Fruit fly (Drosophila melanogaster) whole organism, prepupa: ENCODE data around the gene stv.
A peak's percentile ranks its signal among the peaks of the same experiment; 100 is the strongest.

Source experiments
- Blimp-1 ChIP-seq: fragments of 200-800 bp; sonication (Bioruptor generic); optimal IDR thresholded peaks from 3 replicates; lab custom pipeline; 2017; ENCODE audit warnings: missing biosample characterization, missing genetic modification characterization, mild to moderate bottlenecking, moderate library complexity, missing genetic modification reagents
- CG11294 ChIP-seq: fragments of 200-800 bp; sonication (Bioruptor generic); IDR thresholded peaks from 2 replicates; pipeline ENCODE4 v1.3.6; 2022; ENCODE audit warnings: missing biosample characterization, missing genetic modification characterization
- CG11762 ChIP-seq: fragments of 200-800 bp; sonication (Bioruptor generic); optimal IDR thresholded peaks from 3 replicates; lab custom pipeline; 2016; ENCODE audit warnings: missing biosample characterization, missing genetic modification characterization; ENCODE audit not compliant: insufficient read depth
- CG11902 ChIP-seq: fragments of 200-800 bp; sonication (Bioruptor generic); optimal IDR thresholded peaks from 3 replicates; lab custom pipeline; 2016; ENCODE audit warnings: missing biosample characterization, missing genetic modification characterization
- CG15336 ChIP-seq: fragments of 200-800 bp; sonication (Bioruptor generic); IDR thresholded peaks from 2 replicates; pipeline ENCODE4 v1.3.6; 2022; ENCODE audit warnings: missing biosample characterization, missing genetic modification characterization
- CG1621 ChIP-seq: fragments of 200-800 bp; sonication (Bioruptor generic); optimal IDR thresholded peaks from 3 replicates; lab custom pipeline; 2018; ENCODE audit warnings: missing biosample characterization, mild to moderate bottlenecking, missing genetic modification characterization
- CG16779 ChIP-seq: fragments of 200-800 bp; sonication (Bioruptor generic); optimal IDR thresholded peaks from 3 replicates; lab custom pipeline; 2017; ENCODE audit warnings: missing biosample characterization, mild to moderate bottlenecking, missing genetic modification characterization
- CG3032 ChIP-seq: fragments of 200-800 bp; optimal IDR thresholded peaks from 2 replicates; lab custom pipeline; 2019; ENCODE audit warnings: missing biosample characterization, mild to moderate bottlenecking, missing genetic modification characterization, moderate library complexity
- CG34406 ChIP-seq: fragments of 200-800 bp; sonication (Bioruptor generic); optimal IDR thresholded peaks from 3 replicates; lab custom pipeline; 2016; ENCODE audit warnings: missing biosample characterization, missing genetic modification characterization
- CG3919 ChIP-seq: fragments of 200-800 bp; sonication (Bioruptor generic); optimal IDR thresholded peaks from 3 replicates; lab custom pipeline; 2016; ENCODE audit warnings: missing biosample characterization, missing genetic modification characterization
- CG6163 ChIP-seq: fragments of 200-800 bp; sonication (Bioruptor generic); IDR thresholded peaks from 3 replicates; pipeline ENCODE4 v1.3.6; 2022; ENCODE audit warnings: missing biosample characterization, missing genetic modification characterization
- CG6276 ChIP-seq: fragments of 200-800 bp; sonication (Bioruptor generic); optimal IDR thresholded peaks from 2 replicates; lab custom pipeline; 2017; ENCODE audit warnings: missing biosample characterization, mild to moderate bottlenecking, missing genetic modification characterization
- CG6808 ChIP-seq: fragments of 200-800 bp; sonication (Bioruptor generic); optimal IDR thresholded peaks from 3 replicates; lab custom pipeline; 2017; ENCODE audit warnings: missing biosample characterization, missing genetic modification characterization, mild to moderate bottlenecking, moderate library complexity, missing genetic modification reagents
- CG6854 ChIP-seq: fragments of 200-800 bp; sonication (Bioruptor generic); optimal IDR thresholded peaks from 2 replicates; lab custom pipeline; 2017; ENCODE audit warnings: missing biosample characterization, mild to moderate bottlenecking, missing genetic modification characterization
- CG8119 ChIP-seq: fragments of 200-800 bp; sonication (Bioruptor generic); IDR thresholded peaks from 3 replicates; pipeline ENCODE4 v1.3.6; 2022; ENCODE audit warnings: missing biosample characterization, missing genetic modification characterization
- CG8319 ChIP-seq: fragments of 200-800 bp; sonication (Bioruptor generic); optimal IDR thresholded peaks from 3 replicates; lab custom pipeline; 2016; ENCODE audit warnings: missing biosample characterization, missing genetic modification characterization
- CG8632 ChIP-seq: fragments of 200-800 bp; sonication (Bioruptor generic); optimal IDR thresholded peaks from 3 replicates; lab custom pipeline; 2016; ENCODE audit warnings: missing biosample characterization, missing genetic modification characterization
- CG9139 ChIP-seq: fragments of 200-800 bp; sonication (Bioruptor generic); optimal IDR thresholded peaks from 3 replicates; lab custom pipeline; 2017; ENCODE audit warnings: missing biosample characterization, mild to moderate bottlenecking, missing genetic modification characterization
- Eip75B ChIP-seq: fragments of 200-800 bp; sonication (Bioruptor generic); optimal IDR thresholded peaks from 3 replicates; lab custom pipeline; 2016; ENCODE audit warnings: missing biosample characterization, missing genetic modification characterization
- Eip78C ChIP-seq: fragments of 200-800 bp; sonication (Bioruptor generic); peaks from one replicate; lab custom pipeline; 2016; ENCODE audit warnings: missing biosample characterization, missing genetic modification characterization
- Eip93F ChIP-seq: fragments of 200-800 bp; sonication (Bioruptor generic); optimal IDR thresholded peaks from 2 replicates; lab custom pipeline; 2016; ENCODE audit warnings: missing biosample characterization, mild to moderate bottlenecking, missing genetic modification characterization
- Ets21C ChIP-seq: fragments of 200-800 bp; sonication (Bioruptor generic); optimal IDR thresholded peaks from 3 replicates; lab custom pipeline; 2016; ENCODE audit warnings: missing biosample characterization, missing genetic modification characterization
- Ets96B ChIP-seq: fragments of 200-800 bp; optimal IDR thresholded peaks from 2 replicates; lab custom pipeline; 2019; ENCODE audit warnings: missing biosample characterization, mild to moderate bottlenecking, missing genetic modification characterization, moderate library complexity
- Gug ChIP-seq: fragments of 200-800 bp; sonication (Bioruptor generic); IDR thresholded peaks from 2 replicates; pipeline ENCODE4 v1.3.6; 2022; ENCODE audit warnings: missing biosample characterization, missing genetic modification characterization
- Hr38 ChIP-seq: sonication (Bioruptor generic); optimal IDR thresholded peaks from 2 replicates; lab custom pipeline; 2016; ENCODE audit warnings: missing biosample characterization, missing genetic modification characterization
- Hr39 ChIP-seq: fragments of 200-800 bp; sonication (Bioruptor generic); optimal IDR thresholded peaks from 2 replicates; lab custom pipeline; 2016; ENCODE audit warnings: missing biosample characterization, missing genetic modification characterization
- Lpt ChIP-seq: fragments of 200-800 bp; sonication (Bioruptor generic); optimal IDR thresholded peaks from 3 replicates; lab custom pipeline; 2016; ENCODE audit warnings: missing biosample characterization, missing genetic modification characterization
- OdsH ChIP-seq: fragments of 200-800 bp; sonication (Bioruptor generic); optimal IDR thresholded peaks from 3 replicates; lab custom pipeline; 2016; ENCODE audit warnings: missing biosample characterization, missing genetic modification characterization
- Smox ChIP-seq: fragments of 200-800 bp; sonication (Bioruptor generic); optimal IDR thresholded peaks from 3 replicates; lab custom pipeline; 2016; ENCODE audit warnings: missing biosample characterization, missing genetic modification characterization
- Sox102F ChIP-seq: fragments of 200-800 bp; sonication (Bioruptor generic); optimal IDR thresholded peaks from 2 replicates; lab custom pipeline; 2016; ENCODE audit warnings: missing biosample characterization, mild to moderate bottlenecking, missing genetic modification characterization
- Sox14 ChIP-seq: fragments of 200-800 bp; sonication (Bioruptor generic); optimal IDR thresholded peaks from 3 replicates; lab custom pipeline; 2016; ENCODE audit warnings: missing biosample characterization, missing genetic modification characterization
- achi ChIP-seq: fragments of 200-800 bp; sonication (Bioruptor generic); optimal IDR thresholded peaks from 3 replicates; lab custom pipeline; 2016; ENCODE audit warnings: missing biosample characterization, missing genetic modification characterization
- cyc ChIP-seq: fragments of 200-800 bp; sonication (Bioruptor generic); optimal IDR thresholded peaks from 3 replicates; lab custom pipeline; 2016; ENCODE audit warnings: missing biosample characterization, missing genetic modification characterization
- dsx ChIP-seq: fragments of 200-800 bp; optimal IDR thresholded peaks from 3 replicates; lab custom pipeline; 2019; ENCODE audit warnings: missing biosample characterization, mild to moderate bottlenecking, missing genetic modification characterization, moderate library complexity; ENCODE audit not compliant: poor library complexity, severe bottlenecking
- eg ChIP-seq: fragments of 200-800 bp; sonication (Bioruptor generic); IDR thresholded peaks from 3 replicates; pipeline ENCODE4 v1.3.6; 2022; ENCODE audit warnings: missing biosample characterization, missing genetic modification characterization
- fd59A ChIP-seq: fragments of 200-800 bp; sonication (Bioruptor generic); optimal IDR thresholded peaks from 2 replicates; lab custom pipeline; 2017; ENCODE audit warnings: missing biosample characterization, mild to moderate bottlenecking, missing genetic modification characterization, missing genetic modification reagents
- fd85E ChIP-seq: fragments of 200-800 bp; sonication (Bioruptor generic); optimal IDR thresholded peaks from 3 replicates; lab custom pipeline; 2016; ENCODE audit warnings: missing biosample characterization, missing genetic modification characterization
- fkh ChIP-seq: fragments of 200-800 bp; sonication (Bioruptor generic); optimal IDR thresholded peaks from 3 replicates; lab custom pipeline; 2017; ENCODE audit warnings: missing biosample characterization, mild to moderate bottlenecking, missing genetic modification characterization, moderate library complexity
- lz ChIP-seq: fragments of 200-800 bp; sonication (Bioruptor generic); optimal IDR thresholded peaks from 3 replicates; lab custom pipeline; 2016; ENCODE audit warnings: missing biosample characterization, missing genetic modification characterization
- net ChIP-seq: fragments of 200-800 bp; sonication (Bioruptor generic); optimal IDR thresholded peaks from 3 replicates; lab custom pipeline; 2016; ENCODE audit warnings: missing biosample characterization, missing genetic modification characterization
- pdm3 ChIP-seq: fragments of 200-800 bp; sonication (Bioruptor generic); optimal IDR thresholded peaks from 3 replicates; lab custom pipeline; 2016; ENCODE audit warnings: missing biosample characterization, missing genetic modification characterization
- spab ChIP-seq: fragments of 200-800 bp; sonication (Bioruptor generic); optimal IDR thresholded peaks from 2 replicates; lab custom pipeline; 2017; ENCODE audit warnings: missing biosample characterization, mild to moderate bottlenecking, missing genetic modification characterization, missing genetic modification reagents
- ss ChIP-seq, 2 experiments: fragments of 200-800 bp; sonication (Bioruptor generic); optimal IDR thresholded peaks; 2 replicates in 1 of 2; 3 replicates in 1 of 2; lab custom pipeline; 2017 to 2018; ENCODE audit warnings: mild to moderate bottlenecking in 2 of 2, missing biosample characterization in 2 of 2, missing genetic modification characterization in 2 of 2, moderate library complexity in 1 of 2
- svp ChIP-seq: fragments of 200-800 bp; sonication (Bioruptor generic); peaks from one replicate; lab custom pipeline; 2016; ENCODE audit warnings: missing biosample characterization, missing genetic modification characterization
- topi ChIP-seq: fragments of 200-800 bp; sonication (Bioruptor generic); optimal IDR thresholded peaks from 3 replicates; lab custom pipeline; 2016; ENCODE audit warnings: missing biosample characterization, missing genetic modification characterization
- vri ChIP-seq: fragments of 200-800 bp; sonication (Bioruptor generic); optimal IDR thresholded peaks from 3 replicates; lab custom pipeline; 2016; ENCODE audit warnings: missing biosample characterization, mild to moderate bottlenecking, missing genetic modification characterization

The stv gene

DNA sequence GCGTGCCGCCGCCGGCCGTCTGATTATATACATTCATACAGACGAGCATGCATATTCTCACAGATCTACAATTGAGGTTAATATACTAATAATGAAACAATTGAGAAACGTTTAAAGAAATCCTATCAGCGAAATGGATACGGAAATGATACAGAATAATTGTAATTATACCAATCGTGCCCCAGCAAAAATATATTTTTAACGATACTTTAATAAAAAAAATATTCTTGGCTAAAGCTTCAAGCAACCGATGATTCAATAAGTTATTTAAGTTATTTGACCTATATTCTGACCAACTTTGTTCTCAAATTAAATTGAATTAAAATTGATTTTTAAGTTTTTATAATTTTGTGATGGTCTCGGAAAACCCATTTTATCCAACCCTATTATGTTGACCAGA, 1.3 kb upstream of the stv start:
- TF ChIP-seq CG15336 (GFP tag; lab: Robert Waterston, UW) (peak; percentile 59), Gug (GFP tag; lab: Robert Waterston, UW) (peak; percentile 27; the same call in 1 of the 2 replicates), Blimp-1 (GFP tag; lab: Kevin White, UChicago) (no peak), vri (no peak), cyc (GFP tag; lab: Kevin White, UChicago) (no peak), CG11902 (GFP tag; lab: Kevin White, UChicago) (peak; percentile 0), CG34406 (GFP tag; lab: Kevin White, UChicago) (no peak), Eip78C (GFP tag; lab: Kevin White, UChicago) (peak; percentile 85), pdm3 (no peak), Ets21C (GFP tag; lab: Kevin White, UChicago) (no peak), CG3919 (GFP tag; lab: Kevin White, UChicago) (no peak), Sox102F (GFP tag; lab: Kevin White, UChicago) (no peak), CG1621 (tag; lab: Kevin White, UChicago) (no peak), CG16779 (tag; lab: Kevin White, UChicago) (no peak), Eip93F (no peak), Hr38 (no peak), Smox (GFP tag; lab: Kevin White, UChicago) (no peak), CG8119 (GFP tag; lab: Robert Waterston, UW) (0 out of 3 replicates have a peak, but pooled peaks have one; percentile 11), CG6276 (GFP tag; lab: Kevin White, UChicago) (no peak), fkh (GFP tag; lab: Kevin White, UChicago) (no peak), CG11762 (GFP tag; lab: Kevin White, UChicago) (no peak), CG6854 (no peak), Lpt (no peak), eg (GFP tag; lab: Robert Waterston, UW) (peak; percentile 38; the same call in 2 of the 3 replicates)

- peak; percentile 95 for TF ChIP-seq OdsH (GFP tag; lab: Kevin White, UChicago)
- TF ChIP-seq CG11902 (GFP tag; lab: Kevin White, UChicago): peak; percentile 77
- peak; percentile 90 for TF ChIP-seq Ets96B (tag; lab: Kevin White, UChicago)
- peak; percentile 90 for TF ChIP-seq CG8632 (GFP tag; lab: Kevin White, UChicago)
- TF ChIP-seq CG8119 (GFP tag; lab: Robert Waterston, UW): peak; percentile 96
- peak; percentile 91 for TF ChIP-seq Eip75B (GFP tag; lab: Kevin White, UChicago)
- TF ChIP-seq CG3919 (GFP tag; lab: Kevin White, UChicago): peak; percentile 93
- TF ChIP-seq CG6808 (GFP tag; lab: Kevin White, UChicago): peak; percentile 90
- peak; percentile 45 for TF ChIP-seq Blimp-1 (GFP tag; lab: Kevin White, UChicago)
- TF ChIP-seq cyc (GFP tag; lab: Kevin White, UChicago): peak; percentile 83
- TF ChIP-seq CG9139 (GFP tag; lab: Kevin White, UChicago): peak; percentile 55
- TF ChIP-seq CG8319 (GFP tag; lab: Kevin White, UChicago): peak; percentile 84
- peak; percentile 96 for TF ChIP-seq Lpt
- TF ChIP-seq CG11294 (GFP tag; lab: Robert Waterston, UW): peak; percentile 89
- TF ChIP-seq lz: peak; percentile 81
- TF ChIP-seq Sox14 (GFP tag; lab: Kevin White, UChicago): peak; percentile 89
- TF ChIP-seq Ets21C (GFP tag; lab: Kevin White, UChicago): peak; percentile 69
- peak; percentile 84 for TF ChIP-seq CG1621 (tag; lab: Kevin White, UChicago)
- TF ChIP-seq CG3032 (tag; lab: Kevin White, UChicago): peak; percentile 92
- TF ChIP-seq CG15336 (GFP tag; lab: Robert Waterston, UW): peak; percentile 97
- peak; percentile 93 for TF ChIP-seq svp (GFP tag; lab: Kevin White, UChicago)
- peak; percentile 93 for TF ChIP-seq fd59A (GFP tag; lab: Kevin White, UChicago)
- TF ChIP-seq fd85E: peak; percentile 48
- peak; percentile 75 for TF ChIP-seq fkh (GFP tag; lab: Kevin White, UChicago)
- TF ChIP-seq topi (GFP tag; lab: Kevin White, UChicago): peak; percentile 91
- peak; percentile 76 for TF ChIP-seq Hr39 (GFP tag; lab: Kevin White, UChicago)
- TF ChIP-seq achi (GFP tag; lab: Kevin White, UChicago): peak; percentile 95
- TF ChIP-seq spab (GFP tag; lab: Kevin White, UChicago): peak; percentile 93
- peak; percentile 92 for TF ChIP-seq CG6163
- TF ChIP-seq dsx (GFP tag; lab: Kevin White, UChicago): peak; percentile 88
- peak; percentile 94 for TF ChIP-seq eg (GFP tag; lab: Robert Waterston, UW)
- TF ChIP-seq ss (GFP tag; optimal IDR thresholded peaks at IDR 0.05; lab: Kevin White, UChicago): peak; percentile 90
- TF ChIP-seq net (GFP tag; lab: Kevin White, UChicago): peak; percentile 95
- peak; percentile 63 for TF ChIP-seq Eip93F
Observed at dm6 chr3L:13476566-13477452, 532 bp upstream of the stv start.
